Worm (Caenorhabditis elegans) whole organism, L4 larva: ENCODE results near the gene T26G10.1.

Source experiments
- F44E2.7 ChIP-seq: fragments of 200-800 bp; sonication (Bioruptor generic); IDR thresholded peaks from 2 replicates; pipeline ENCODE4 v2.1.2; 2022; ENCODE audit warnings: missing genetic modification characterization, missing compliant biosample characterization
- T20F7.1 ChIP-seq: fragments of 200-800 bp; sonication (Bioruptor generic); optimal IDR thresholded peaks from 2 replicates; lab custom pipeline; 2018; ENCODE audit warnings: mild to moderate bottlenecking, missing genetic modification characterization, missing compliant biosample characterization
- T26A8.4 ChIP-seq: fragments of 200-800 bp; sonication (Bioruptor generic); IDR thresholded peaks from 2 replicates; pipeline ENCODE4 v1.3.6; 2022; ENCODE audit warnings: missing genetic modification characterization, missing compliant biosample characterization
- Y5F2A.4 ChIP-seq: fragments of 200-800 bp; sonication (Bioruptor generic); optimal IDR thresholded peaks from 2 replicates; lab custom pipeline; 2018; ENCODE audit warnings: mild to moderate bottlenecking, missing genetic modification characterization, missing compliant biosample characterization
- ZK337.2 ChIP-seq: fragments of 200-800 bp; sonication (Bioruptor generic); IDR thresholded peaks from 2 replicates; pipeline ENCODE4 v1.3.6; 2022; ENCODE audit warnings: missing genetic modification reagents, missing genetic modification characterization, missing compliant biosample characterization
- aha-1 ChIP-seq: fragments of 150-350 bp; peaks from one replicate; lab custom pipeline; 2014; ENCODE audit warnings: missing biosample characterization, missing genetic modification characterization
- ama-1 ChIP-seq: fragments of 150-350 bp; optimal IDR thresholded peaks from 2 replicates; lab custom pipeline; 2014; ENCODE audit warnings: inconsistent platforms, mixed read lengths
- arid-1 ChIP-seq: fragments of 200-800 bp; sonication (Bioruptor generic); conservative IDR thresholded peaks from 2 replicates; pipeline ENCODE4 v1.3.6; 2022; ENCODE audit warnings: missing genetic modification reagents, missing genetic modification characterization, missing compliant biosample characterization
- ceh-32 ChIP-seq: sonication (generic microtip); optimal IDR thresholded peaks from 2 replicates; lab custom pipeline; 2016; ENCODE audit warnings: mild to moderate bottlenecking, missing genetic modification characterization, missing compliant biosample characterization; ENCODE audit not compliant: poor library complexity
- ceh-44 ChIP-seq: fragments of 200-800 bp; sonication (Bioruptor generic); IDR thresholded peaks from 2 replicates; pipeline ENCODE4 v1.3.6; 2022; ENCODE audit warnings: missing genetic modification reagents, missing genetic modification characterization, missing compliant biosample characterization
- ces-1 ChIP-seq: fragments of 150-350 bp; sonication (generic microtip); optimal IDR thresholded peaks from 4 replicates; lab custom pipeline; 2014; ENCODE audit warnings: missing biosample characterization, missing genetic modification reagents, missing genetic modification characterization
- ctbp-1 ChIP-seq: fragments of 200-800 bp; sonication (Bioruptor generic); IDR thresholded peaks from 2 replicates; pipeline ENCODE4 v1.3.6; 2022; ENCODE audit warnings: missing genetic modification reagents, missing genetic modification characterization, missing compliant biosample characterization
- daf-19 ChIP-seq: fragments of 200-800 bp; sonication (Bioruptor generic); conservative IDR thresholded peaks from 2 replicates; pipeline ENCODE4 v1.3.6; 2022; ENCODE audit warnings: missing genetic modification characterization, missing compliant biosample characterization
- dmd-6 ChIP-seq: fragments of 200-800 bp; sonication (Bioruptor generic); IDR thresholded peaks from 2 replicates; pipeline ENCODE4 v1.3.6; 2022; ENCODE audit warnings: missing genetic modification reagents, missing genetic modification characterization, missing compliant biosample characterization
- dmd-8 ChIP-seq: fragments of 200-800 bp; sonication (Bioruptor generic); IDR thresholded peaks from 2 replicates; pipeline ENCODE4 v1.3.6; 2022; ENCODE audit warnings: missing genetic modification characterization, missing compliant biosample characterization
- dve-1 ChIP-seq: sonication (generic microtip); optimal IDR thresholded peaks from 2 replicates; lab custom pipeline; 2017; ENCODE audit warnings: antibody characterized with exemption, mild to moderate bottlenecking, missing genetic modification characterization, missing compliant biosample characterization; ENCODE audit not compliant: insufficient read depth
- hlh-30 ChIP-seq: sonication (generic microtip); optimal IDR thresholded peaks from 2 replicates; lab custom pipeline; 2017; ENCODE audit warnings: antibody characterized with exemption, mild to moderate bottlenecking, missing genetic modification characterization, missing compliant biosample characterization; ENCODE audit not compliant: insufficient read depth
- lim-7 ChIP-seq: fragments of 200-800 bp; sonication (Bioruptor generic); IDR thresholded peaks from 2 replicates; pipeline ENCODE4 v1.3.6; 2022; ENCODE audit warnings: missing genetic modification characterization, missing compliant biosample characterization
- lin-1 ChIP-seq: fragments of 200-800 bp; sonication (Bioruptor generic); IDR thresholded peaks from 2 replicates; pipeline ENCODE4 v1.3.6; 2022; ENCODE audit warnings: missing genetic modification reagents, missing genetic modification characterization, missing compliant biosample characterization
- lin-13 ChIP-seq: fragments of 150-350 bp; optimal IDR thresholded peaks from 2 replicates; lab custom pipeline; 2014; ENCODE audit warnings: missing biosample characterization, missing genetic modification reagents, missing genetic modification characterization
- lin-29 ChIP-seq: fragments of 200-800 bp; sonication (Bioruptor generic); IDR thresholded peaks from 2 replicates; pipeline ENCODE4 v1.3.6; 2022; ENCODE audit warnings: missing genetic modification reagents, missing genetic modification characterization, missing compliant biosample characterization
- lin-38 ChIP-seq: fragments of 200-800 bp; sonication (Bioruptor generic); IDR thresholded peaks from 2 replicates; pipeline ENCODE4 v1.3.6; 2022; ENCODE audit warnings: missing genetic modification reagents, missing genetic modification characterization, missing compliant biosample characterization
- lsy-2 ChIP-seq, 2 experiments: fragments of 150-350 bp in 1 of 2; sonication (generic microtip) in 1 of 2; optimal IDR thresholded peaks; 2 replicates each; lab custom pipeline; 2014 to 2017; ENCODE audit warnings: missing biosample characterization in 2 of 2, missing genetic modification characterization in 2 of 2
- mdl-1 ChIP-seq, 2 experiments: fragments of 150-350 bp in 1 of 2; sonication (generic microtip) in 1 of 2; optimal IDR thresholded peaks; 2 replicates each; lab custom pipeline; 2014 to 2017; ENCODE audit warnings: missing biosample characterization in 2 of 2, missing genetic modification characterization in 2 of 2
- mep-1 ChIP-seq: fragments of 150-350 bp; sonication (generic microtip); optimal IDR thresholded peaks from 3 replicates; lab custom pipeline; 2014; ENCODE audit warnings: missing biosample characterization, missing genetic modification characterization
- mes-2 ChIP-seq: sonication (generic microtip); optimal IDR thresholded peaks from 2 replicates; lab custom pipeline; 2016; ENCODE audit warnings: missing genotype, mild to moderate bottlenecking, missing genetic modification characterization, missing compliant biosample characterization; ENCODE audit not compliant: poor library complexity, severe bottlenecking
- mxl-3 ChIP-seq: fragments of 200-800 bp; sonication (Bioruptor generic); optimal IDR thresholded peaks from 2 replicates; lab custom pipeline; 2018; ENCODE audit warnings: mild to moderate bottlenecking, missing genetic modification characterization, missing compliant biosample characterization
- nhr-11 ChIP-seq: fragments of 150-350 bp; optimal IDR thresholded peaks from 2 replicates; lab custom pipeline; 2014; ENCODE audit warnings: missing biosample characterization, missing genetic modification characterization
- nhr-42 ChIP-seq: fragments of 200-800 bp; sonication (Bioruptor generic); IDR thresholded peaks from 2 replicates; pipeline ENCODE4 v1.3.6; 2022; ENCODE audit warnings: missing genetic modification characterization, missing compliant biosample characterization
- nhr-6 ChIP-seq: fragments of 150-350 bp; optimal IDR thresholded peaks from 2 replicates; lab custom pipeline; 2014; ENCODE audit warnings: missing biosample characterization, missing genetic modification characterization
- nhr-77 ChIP-seq: fragments of 150-350 bp; optimal IDR thresholded peaks from 2 replicates; lab custom pipeline; 2014; ENCODE audit warnings: missing biosample characterization, missing genetic modification characterization
- php-3 ChIP-seq: fragments of 200-800 bp; sonication (Bioruptor generic); IDR thresholded peaks from 2 replicates; pipeline ENCODE4 v1.3.6; 2022; ENCODE audit warnings: missing genetic modification reagents, missing genetic modification characterization, missing compliant biosample characterization
- saeg-2 ChIP-seq: fragments of 200-800 bp; sonication (Bioruptor generic); IDR thresholded peaks from 2 replicates; pipeline ENCODE4 v1.3.6; 2022; ENCODE audit warnings: missing genetic modification reagents, missing genetic modification characterization, missing compliant biosample characterization
- spr-3 ChIP-seq: fragments of 200-800 bp; sonication (Bioruptor generic); optimal IDR thresholded peaks from 2 replicates; lab custom pipeline; 2018; ENCODE audit warnings: mild to moderate bottlenecking, missing genetic modification characterization, missing compliant biosample characterization
- tra-1 ChIP-seq: fragments of 200-800 bp; sonication (Bioruptor generic); IDR thresholded peaks from 2 replicates; pipeline ENCODE4 v1.3.6; 2022; ENCODE audit warnings: missing genetic modification reagents, missing genetic modification characterization, missing compliant biosample characterization
- unc-62 ChIP-seq, 3 experiments: fragments of 150-350 bp in 1 of 3; sonication (generic microtip); optimal IDR thresholded peaks in 2 of 3; peaks in 1 of 3; 1 replicate in 1 of 3; 2 replicates in 2 of 3; lab custom pipeline; 2014 to 2017; ENCODE audit warnings: missing biosample characterization in 3 of 3, missing genetic modification characterization in 3 of 3, missing genetic modification reagents in 3 of 3, missing genotype in 1 of 3
- zfp-3 ChIP-seq: fragments of 200-800 bp; sonication (Bioruptor generic); conservative IDR thresholded peaks from 2 replicates; pipeline ENCODE4 v1.3.6; 2022; ENCODE audit warnings: missing genetic modification reagents, missing genetic modification characterization, missing compliant biosample characterization

The T26G10.1 gene

DNA sequence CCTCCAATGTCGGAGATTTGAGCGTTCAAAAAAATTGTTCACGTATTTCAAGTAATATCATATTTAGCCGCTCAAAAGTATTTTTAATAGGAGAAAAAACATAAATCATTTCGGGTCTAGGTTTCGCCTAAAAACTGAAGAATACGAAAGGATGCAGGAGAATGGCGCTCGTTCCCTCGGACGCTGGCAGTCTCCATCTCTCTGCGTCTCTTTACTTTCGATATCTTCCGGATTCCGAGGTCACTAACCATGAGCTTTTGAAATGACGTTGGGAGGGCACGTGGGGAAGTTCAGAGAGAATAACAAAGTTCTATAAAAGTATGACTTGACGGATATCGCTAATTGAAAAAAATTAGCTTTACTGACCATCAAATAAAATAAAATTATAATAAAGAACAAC is 15.5 kb downstream of the T26G10.1 start:
- TF ChIP-seq mxl-3: peak; percentile 4
- peak; percentile 5 for TF ChIP-seq ama-1 (lab: Kevin White, UChicago)
- TF ChIP-seq hlh-30 (tag; lab: Kevin White, UChicago): peak; percentile 90
- peak; percentile 18 for TF ChIP-seq lin-13 (GFP tag; lab: Kevin White, UChicago)
- TF ChIP-seq mep-1: peak; percentile 3
- TF ChIP-seq lin-38 (GFP tag; lab: Robert Waterston, UW): peak; percentile 55
- TF ChIP-seq lin-29 (GFP tag; lab: Robert Waterston, UW): no peak
- no peak for TF ChIP-seq aha-1 (tag; lab: Kevin White, UChicago)
- peak; percentile 24 to 76 for TF ChIP-seq mdl-1 (tag; optimal IDR thresholded peaks at IDR 0.05; lab: Kevin White, UChicago)
- TF ChIP-seq daf-19 (GFP tag; lab: Robert Waterston, UW): no peak
- TF ChIP-seq lsy-2 (tag; optimal IDR thresholded peaks at IDR 0.05; lab: Kevin White, UChicago): peak in 1 of 2 experiments; percentile 62
- no peak for TF ChIP-seq tra-1 (GFP tag; lab: Robert Waterston, UW)
- TF ChIP-seq arid-1: peak; percentile 30; the same call in 1 of the 2 replicates
- no peak for TF ChIP-seq ceh-32 (tag; lab: Kevin White, UChicago)
- TF ChIP-seq ceh-44 (GFP tag; lab: Robert Waterston, UW): no peak
- TF ChIP-seq F44E2.7: no peak
- TF ChIP-seq nhr-11 (tag; lab: Kevin White, UChicago): no peak
- TF ChIP-seq T26A8.4 (GFP tag; lab: Robert Waterston, UW): no peak
- TF ChIP-seq lim-7 (GFP tag; lab: Robert Waterston, UW): 0 out of 2 replicates have a peak, but pooled peaks have one; percentile 43

ce11 chrIII:9390007-9390406 is 16.4 kb downstream of the T26G10.1 start, which contains the start of gene slc-17.2:
Gene slc-17.2 (minus strand): TSS chrIII:9390107.
- TF ChIP-seq nhr-42 (no peak), ama-1 (lab: Kevin White, UChicago) (no peak), T20F7.1 (no peak), mep-1 (no peak), ZK337.2 (no peak), php-3 (GFP tag; lab: Robert Waterston, UW) (no peak), dmd-6 (GFP tag; lab: Robert Waterston, UW) (no peak), mxl-3 (no peak), dmd-8 (GFP tag; lab: Robert Waterston, UW) (no peak), unc-62 (GFP tag; optimal IDR thresholded peaks at IDR 0.05 in 1 of 2; lab: Kevin White, UChicago) (no peak), unc-62 (tag; optimal IDR thresholded peaks at IDR 0.05; lab: Kevin White, UChicago) (no peak), lsy-2 (tag; optimal IDR thresholded peaks at IDR 0.05; lab: Kevin White, UChicago) (no peak), lin-1 (GFP tag; lab: Robert Waterston, UW) (no peak), daf-19 (GFP tag; lab: Robert Waterston, UW) (no peak), mes-2 (tag; lab: Kevin White, UChicago) (no peak), ces-1 (GFP tag; lab: Kevin White, UChicago) (no peak), saeg-2 (GFP tag; lab: Robert Waterston, UW) (no peak), dve-1 (tag; lab: Kevin White, UChicago) (no peak), nhr-77 (tag; lab: Kevin White, UChicago) (no peak), nhr-6 (tag; lab: Kevin White, UChicago) (no peak)

DNA sequence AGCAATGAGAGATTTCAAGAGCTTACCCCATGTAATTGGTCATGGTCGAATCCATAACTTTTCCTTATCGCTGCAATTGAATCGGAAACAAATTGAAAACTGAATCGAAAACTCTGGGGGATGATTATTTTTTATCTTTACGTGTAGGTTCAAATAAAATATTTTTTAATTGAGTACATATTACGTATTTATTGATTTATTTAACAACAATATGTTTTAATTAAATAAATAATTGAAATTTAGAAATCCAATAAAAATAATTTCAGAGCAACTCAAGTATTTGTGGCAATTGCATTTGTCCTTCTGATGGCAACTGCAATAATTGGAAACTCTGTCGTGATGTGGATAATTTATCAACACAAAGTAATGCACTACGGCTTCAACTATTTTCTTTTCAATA is 20.9 kb downstream of the T26G10.1 start, which contains the start of gene C38C10.3:
Gene C38C10.3, minus strand, starts transcription at position 101 of the 400 bp plus-strand sequence.
- TF ChIP-seq mxl-3: no peak
- TF ChIP-seq zfp-3: no peak
- no peak for TF ChIP-seq nhr-77 (tag; lab: Kevin White, UChicago)
- TF ChIP-seq F44E2.7: no peak
- no peak for TF ChIP-seq Y5F2A.4
- no peak for TF ChIP-seq spr-3 (GFP tag; lab: Kevin White, UChicago)
- TF ChIP-seq mdl-1 (tag; optimal IDR thresholded peaks at IDR 0.05; lab: Kevin White, UChicago): no peak
- TF ChIP-seq ces-1 (GFP tag; lab: Kevin White, UChicago): no peak
- no peak for TF ChIP-seq ctbp-1 (GFP tag; lab: Robert Waterston, UW)
- TF ChIP-seq dmd-8 (GFP tag; lab: Robert Waterston, UW): no peak
- no peak for TF ChIP-seq lin-29 (GFP tag; lab: Robert Waterston, UW)
